Worm (Caenorhabditis elegans) whole organism, L2 larva: ENCODE data around the gene F42A10.9.

Experiments
- C34F6.9 ChIP-seq: fragments of 150-350 bp; optimal IDR thresholded peaks from 2 replicates; lab custom pipeline; 2014; ENCODE audit warnings: missing biosample characterization, missing genetic modification characterization
- F13H6.1 ChIP-seq: sonication (generic microtip); optimal IDR thresholded peaks from 2 replicates; lab custom pipeline; 2016; ENCODE audit warnings: missing genetic modification characterization, missing compliant biosample characterization
- Y55F3AM.14 ChIP-seq: fragments of 200-800 bp; sonication (Bioruptor generic); optimal IDR thresholded peaks from 2 replicates; lab custom pipeline; 2018; ENCODE audit warnings: mild to moderate bottlenecking, missing genetic modification characterization, missing compliant biosample characterization
- ZK546.5 ChIP-seq: sonication (generic microtip); optimal IDR thresholded peaks from 2 replicates; lab custom pipeline; 2017; ENCODE audit warnings: missing biosample characterization, missing genetic modification characterization
- alr-1 ChIP-seq: fragments of 150-350 bp; optimal IDR thresholded peaks from 2 replicates; lab custom pipeline; 2014; ENCODE audit warnings: missing biosample characterization, missing genetic modification characterization
- aly-2 ChIP-seq: fragments of 150-350 bp; optimal IDR thresholded peaks from 2 replicates; lab custom pipeline; 2014; ENCODE audit warnings: missing biosample characterization, missing genetic modification characterization
- ama-1 ChIP-seq: fragments of 150-350 bp; optimal IDR thresholded peaks from 2 replicates; lab custom pipeline; 2018; ENCODE audit warnings: inconsistent platforms
- blmp-1 ChIP-seq: sonication (generic microtip); optimal IDR thresholded peaks from 2 replicates; lab custom pipeline; 2017; ENCODE audit warnings: missing genetic modification characterization, mild to moderate bottlenecking, missing compliant biosample characterization, antibody characterized with exemption, moderate library complexity; ENCODE audit not compliant: insufficient read depth
- ceh-16 ChIP-seq: fragments of 150-350 bp; optimal IDR thresholded peaks from 2 replicates; lab custom pipeline; 2014; ENCODE audit warnings: missing biosample characterization, missing genetic modification characterization
- ceh-82 ChIP-seq: fragments of 150-350 bp; optimal IDR thresholded peaks from 2 replicates; lab custom pipeline; 2014; ENCODE audit warnings: missing biosample characterization, missing genetic modification characterization
- crh-2 ChIP-seq: sonication (generic microtip); optimal IDR thresholded peaks from 2 replicates; lab custom pipeline; 2017; ENCODE audit warnings: missing biosample characterization, missing genetic modification characterization
- dmd-4 ChIP-seq: sonication (generic microtip); optimal IDR thresholded peaks from 2 replicates; lab custom pipeline; 2017; ENCODE audit warnings: missing biosample characterization, missing genetic modification characterization
- egl-27 ChIP-seq: sonication (generic microtip); optimal IDR thresholded peaks from 3 replicates; lab custom pipeline; 2017; ENCODE audit warnings: missing biosample characterization, missing genetic modification reagents, missing genetic modification characterization
- elt-1 ChIP-seq: fragments of 150-350 bp; optimal IDR thresholded peaks from 2 replicates; lab custom pipeline; 2014; ENCODE audit warnings: missing biosample characterization, missing genetic modification characterization
- elt-3 ChIP-seq: sonication (generic microtip); optimal IDR thresholded peaks from 2 replicates; lab custom pipeline; 2017; ENCODE audit warnings: missing biosample characterization, missing genetic modification characterization
- fos-1 ChIP-seq: fragments of 150-350 bp; optimal IDR thresholded peaks from 2 replicates; lab custom pipeline; 2014; ENCODE audit warnings: missing biosample characterization, missing genetic modification characterization
- gmeb-1 ChIP-seq: fragments of 150-350 bp; optimal IDR thresholded peaks from 2 replicates; lab custom pipeline; 2014; ENCODE audit warnings: missing biosample characterization, missing genetic modification characterization
- lin-11 ChIP-seq: fragments of 150-350 bp; sonication (generic microtip); optimal IDR thresholded peaks from 2 replicates; lab custom pipeline; 2014; ENCODE audit warnings: missing biosample characterization, missing genetic modification characterization, inconsistent platforms, mixed read lengths
- lin-13 ChIP-seq: fragments of 150-350 bp; optimal IDR thresholded peaks from 2 replicates; lab custom pipeline; 2014; ENCODE audit warnings: missing biosample characterization, missing genetic modification reagents, missing genetic modification characterization
- lin-39 ChIP-seq: fragments of 150-350 bp; optimal IDR thresholded peaks from 2 replicates; lab custom pipeline; 2014; ENCODE audit warnings: missing biosample characterization, missing genetic modification reagents, missing genetic modification characterization
- lsy-2 ChIP-seq, 2 experiments: fragments of 150-350 bp in 1 of 2; sonication (generic microtip) in 1 of 2; optimal IDR thresholded peaks; 2 replicates each; lab custom pipeline; 2014 to 2017; ENCODE audit warnings: missing biosample characterization in 2 of 2, missing genetic modification characterization in 2 of 2
- mbf-1 ChIP-seq: sonication (generic microtip); optimal IDR thresholded peaks from 2 replicates; lab custom pipeline; 2017; ENCODE audit warnings: missing biosample characterization, missing genetic modification characterization
- mdl-1 ChIP-seq, 2 experiments: fragments of 150-350 bp in 1 of 2; sonication (generic microtip) in 1 of 2; optimal IDR thresholded peaks; 2 replicates each; lab custom pipeline; 2017; ENCODE audit warnings: missing biosample characterization in 2 of 2, missing genetic modification characterization in 2 of 2
- nhr-11 ChIP-seq: fragments of 150-350 bp; optimal IDR thresholded peaks from 2 replicates; lab custom pipeline; 2014; ENCODE audit warnings: missing biosample characterization, missing genetic modification characterization
- nhr-129 ChIP-seq: fragments of 150-350 bp; optimal IDR thresholded peaks from 2 replicates; lab custom pipeline; 2014; ENCODE audit warnings: missing biosample characterization, missing genetic modification characterization
- nhr-21 ChIP-seq: fragments of 150-350 bp; optimal IDR thresholded peaks from 2 replicates; lab custom pipeline; 2014; ENCODE audit warnings: missing biosample characterization, missing genetic modification characterization
- nhr-23 ChIP-seq: fragments of 150-350 bp; optimal IDR thresholded peaks from 2 replicates; lab custom pipeline; 2014; ENCODE audit warnings: missing biosample characterization, missing genetic modification reagents, missing genetic modification characterization
- nhr-237 ChIP-seq: fragments of 150-350 bp; optimal IDR thresholded peaks from 2 replicates; lab custom pipeline; 2014; ENCODE audit warnings: missing biosample characterization, missing genetic modification characterization
- nhr-25 ChIP-seq: fragments of 150-350 bp; sonication (generic microtip); optimal IDR thresholded peaks from 3 replicates; lab custom pipeline; 2014; ENCODE audit warnings: missing biosample characterization, missing genetic modification characterization
- nhr-6 ChIP-seq: fragments of 150-350 bp; optimal IDR thresholded peaks from 2 replicates; lab custom pipeline; 2014; ENCODE audit warnings: missing biosample characterization, missing genetic modification characterization
- nhr-77 ChIP-seq: fragments of 150-350 bp; optimal IDR thresholded peaks from 2 replicates; lab custom pipeline; 2014; ENCODE audit warnings: missing biosample characterization, missing genetic modification characterization
- peb-1 ChIP-seq: fragments of 150-350 bp; optimal IDR thresholded peaks from 2 replicates; lab custom pipeline; 2014; ENCODE audit warnings: missing biosample characterization, missing genetic modification characterization
- skn-1 ChIP-seq: sonication (generic microtip); optimal IDR thresholded peaks from 2 replicates; lab custom pipeline; 2017; ENCODE audit warnings: missing biosample characterization, missing genetic modification characterization
- sma-3 ChIP-seq: sonication (generic microtip); optimal IDR thresholded peaks from 2 replicates; lab custom pipeline; 2016; ENCODE audit warnings: missing genetic modification reagents, missing genetic modification characterization, missing compliant biosample characterization
- sma-9 ChIP-seq, 2 experiments: fragments of 150-350 bp in 1 of 2; sonication (generic microtip) in 1 of 2; optimal IDR thresholded peaks; 2 replicates each; lab custom pipeline; 2014 to 2016; ENCODE audit warnings: missing genetic modification characterization in 2 of 2, mild to moderate bottlenecking in 1 of 2, missing biosample characterization in 1 of 2, missing compliant biosample characterization in 1 of 2, missing genetic modification reagents in 1 of 2, moderate library complexity in 1 of 2
- snpc-4 ChIP-seq: fragments of 150-350 bp; optimal IDR thresholded peaks from 2 replicates; lab custom pipeline; 2014; ENCODE audit warnings: missing biosample characterization, missing genetic modification characterization
- unc-39 ChIP-seq: fragments of 150-350 bp; optimal IDR thresholded peaks from 2 replicates; lab custom pipeline; 2014; ENCODE audit warnings: missing biosample characterization, missing genetic modification characterization
- unc-55 ChIP-seq: fragments of 150-350 bp; sonication (generic microtip); optimal IDR thresholded peaks from 3 replicates; lab custom pipeline; 2014; ENCODE audit warnings: missing biosample characterization, missing genetic modification reagents, missing genetic modification characterization
- unc-62 ChIP-seq: fragments of 150-350 bp; optimal IDR thresholded peaks from 2 replicates; lab custom pipeline; 2014; ENCODE audit warnings: missing biosample characterization, missing genetic modification reagents, missing genetic modification characterization
- ztf-1 ChIP-seq: fragments of 200-800 bp; sonication (Bioruptor generic); conservative IDR thresholded peaks from 2 replicates; pipeline ENCODE4 v1.3.6; 2022; ENCODE audit warnings: missing genetic modification characterization, missing compliant biosample characterization
- ztf-11 ChIP-seq: sonication (generic microtip); optimal IDR thresholded peaks from 2 replicates; lab custom pipeline; 2017; ENCODE audit warnings: missing biosample characterization, missing genetic modification characterization

The F42A10.9 gene

ce11 chrIII:6139932-6140612 lies 24.3 kb upstream of the F42A10.9 start (continued):
- TF ChIP-seq sma-3 (GFP tag; lab: Kevin White, UChicago) (no peak), C34F6.9 (tag; lab: Kevin White, UChicago) (peak; percentile 48), elt-1 (tag; lab: Kevin White, UChicago) (no peak), skn-1 (tag; lab: Kevin White, UChicago) (no peak), nhr-25 (no peak), alr-1 (tag; lab: Kevin White, UChicago) (no peak), nhr-6 (tag; lab: Kevin White, UChicago) (no peak), ztf-11 (tag; lab: Kevin White, UChicago) (no peak), elt-3 (tag; lab: Kevin White, UChicago) (no peak), peb-1 (tag; lab: Kevin White, UChicago) (no peak), unc-39 (tag; lab: Kevin White, UChicago) (no peak), ceh-82 (tag; lab: Kevin White, UChicago) (no peak), ceh-16 (tag; lab: Kevin White, UChicago) (no peak), dmd-4 (no peak), sma-9 (GFP tag; optimal IDR thresholded peaks at IDR 0.05; lab: Kevin White, UChicago) (peak; percentile 45), sma-9 (tag; optimal IDR thresholded peaks at IDR 0.05; lab: Kevin White, UChicago) (no peak), egl-27 (no peak), Y55F3AM.14 (no peak)

ce11 chrIII:6140818-6141217 lies 23.6 kb upstream of the F42A10.9 start:
- no peak for TF ChIP-seq nhr-11 (tag; lab: Kevin White, UChicago)
- TF ChIP-seq gmeb-1 (tag; lab: Kevin White, UChicago): no peak
- TF ChIP-seq unc-62 (GFP tag; lab: Kevin White, UChicago): no peak
- TF ChIP-seq Y55F3AM.14: no peak
- no peak for TF ChIP-seq lin-11 (tag; lab: Kevin White, UChicago)
- TF ChIP-seq lsy-2 (tag; optimal IDR thresholded peaks at IDR 0.05; lab: Kevin White, UChicago): no peak
- no peak for TF ChIP-seq F13H6.1 (tag; lab: Kevin White, UChicago)
- TF ChIP-seq lin-13 (GFP tag; lab: Kevin White, UChicago): no peak
- no peak for TF ChIP-seq nhr-77 (tag; lab: Kevin White, UChicago)
- TF ChIP-seq ztf-1: no peak

ce11 chrIII:6141532-6141931 lies 22.8 kb upstream of the F42A10.9 start:
- no peak for TF ChIP-seq alr-1 (tag; lab: Kevin White, UChicago)
- peak; percentile 54 for TF ChIP-seq C34F6.9 (tag; lab: Kevin White, UChicago)
- TF ChIP-seq unc-39 (tag; lab: Kevin White, UChicago): no peak
- peak in 1 of 2 experiments; percentile 46 for TF ChIP-seq lsy-2 (tag; optimal IDR thresholded peaks at IDR 0.05; lab: Kevin White, UChicago)
- peak; percentile 20 for TF ChIP-seq nhr-129
- peak; percentile 34 for TF ChIP-seq crh-2

ce11 chrIII:6144390-6144962 lies 19.9 kb upstream of the F42A10.9 start:
- TF ChIP-seq dmd-4 (no peak), lin-39 (tag; lab: Kevin White, UChicago) (no peak), ceh-16 (tag; lab: Kevin White, UChicago) (no peak), nhr-6 (tag; lab: Kevin White, UChicago) (no peak), nhr-21 (tag; lab: Kevin White, UChicago) (peak; percentile 35), lsy-2 (tag; optimal IDR thresholded peaks at IDR 0.05; lab: Kevin White, UChicago) (peak in 1 of 2 experiments; percentile 33), sma-3 (GFP tag; lab: Kevin White, UChicago) (peak; percentile 0), peb-1 (tag; lab: Kevin White, UChicago) (no peak), gmeb-1 (tag; lab: Kevin White, UChicago) (peak; percentile 10), nhr-237 (tag; lab: Kevin White, UChicago) (no peak), aly-2 (tag; lab: Kevin White, UChicago) (no peak), ztf-1 (no peak), mdl-1 (tag; optimal IDR thresholded peaks at IDR 0.05; lab: Kevin White, UChicago) (peak in 1 of 2 experiments; percentile 59), blmp-1 (tag; lab: Kevin White, UChicago) (peak; percentile 13), sma-9 (GFP tag; optimal IDR thresholded peaks at IDR 0.05; lab: Kevin White, UChicago) (peak; percentile 24), sma-9 (tag; optimal IDR thresholded peaks at IDR 0.05; lab: Kevin White, UChicago) (no peak), lin-11 (tag; lab: Kevin White, UChicago) (no peak), unc-55 (GFP tag; lab: Kevin White, UChicago) (no peak), snpc-4 (tag; lab: Kevin White, UChicago) (no peak), alr-1 (tag; lab: Kevin White, UChicago) (no peak), ZK546.5 (tag; lab: Kevin White, UChicago) (no peak), ama-1 (lab: Kevin White, UChicago) (no peak), fos-1 (tag; lab: Kevin White, UChicago) (no peak), mbf-1 (tag; lab: Kevin White, UChicago) (no peak), lin-13 (GFP tag; lab: Kevin White, UChicago) (no peak), ztf-11 (tag; lab: Kevin White, UChicago) (no peak), nhr-23 (tag; lab: Kevin White, UChicago) (no peak), nhr-129 (peak; percentile 97)
